Worm (Caenorhabditis elegans) whole organism, mixed stage, embryonic: ENCODE results near the gene str-155.

ENCODE experiments used
- blmp-1 ChIP-seq: fragments of 150-350 bp; optimal IDR thresholded peaks from 2 replicates; lab custom pipeline; 2014; ENCODE audit warnings: missing biosample characterization, missing genetic modification characterization
- ztf-11 ChIP-seq: fragments of 150-350 bp; optimal IDR thresholded peaks from 2 replicates; lab custom pipeline; 2014; ENCODE audit warnings: missing biosample characterization, missing genetic modification characterization

DNA sequence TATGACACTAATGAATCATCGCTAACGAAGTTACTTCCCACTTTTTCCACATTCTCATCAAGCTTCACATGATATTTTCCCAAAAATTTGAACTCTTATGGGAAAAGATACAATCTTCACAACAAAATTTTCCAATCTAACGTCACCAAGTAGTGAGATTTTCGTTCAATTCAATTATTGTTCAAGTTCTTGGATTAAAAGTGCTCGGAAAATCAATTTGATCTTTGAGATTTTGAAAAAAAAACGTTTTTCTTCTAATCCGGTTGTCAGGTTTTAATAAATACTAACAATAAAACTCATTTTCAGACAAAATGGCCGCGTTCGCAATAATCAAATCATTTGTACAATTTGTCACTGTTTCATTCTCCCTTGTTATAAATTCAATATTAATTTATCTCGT lies 18.3 kb downstream of the str-155 start, which contains the start of gene str-153:
- TF ChIP-seq blmp-1 (tag; lab: Kevin White, UChicago) (no peak), ztf-11 (tag; lab: Kevin White, UChicago) (no peak)
